Fruit fly (Drosophila melanogaster) whole organism, prepupa: ENCODE results near the gene CG33287.

Experiments
- Blimp-1 ChIP-seq: fragments of 200-800 bp; sonication (Bioruptor generic); optimal IDR thresholded peaks from 3 replicates; lab custom pipeline; 2017; ENCODE audit warnings: missing biosample characterization, missing genetic modification characterization, mild to moderate bottlenecking, moderate library complexity, missing genetic modification reagents
- CG10631 ChIP-seq: fragments of 200-800 bp; sonication (Bioruptor generic); optimal IDR thresholded peaks from 2 replicates; lab custom pipeline; 2016; ENCODE audit warnings: missing biosample characterization, missing genetic modification characterization
- CG10669 ChIP-seq: fragments of 200-800 bp; sonication (Bioruptor generic); optimal IDR thresholded peaks from 3 replicates; lab custom pipeline; 2018; ENCODE audit warnings: missing biosample characterization, mild to moderate bottlenecking, missing genetic modification characterization, moderate library complexity
- CG11762 ChIP-seq: fragments of 200-800 bp; sonication (Bioruptor generic); optimal IDR thresholded peaks from 3 replicates; lab custom pipeline; 2016; ENCODE audit warnings: missing biosample characterization, missing genetic modification characterization; ENCODE audit not compliant: insufficient read depth
- CG11902 ChIP-seq: fragments of 200-800 bp; sonication (Bioruptor generic); optimal IDR thresholded peaks from 3 replicates; lab custom pipeline; 2016; ENCODE audit warnings: missing biosample characterization, missing genetic modification characterization
- CG15336 ChIP-seq: fragments of 200-800 bp; sonication (Bioruptor generic); IDR thresholded peaks from 2 replicates; pipeline ENCODE4 v1.3.6; 2022; ENCODE audit warnings: missing biosample characterization, missing genetic modification characterization
- CG1621 ChIP-seq: fragments of 200-800 bp; sonication (Bioruptor generic); optimal IDR thresholded peaks from 3 replicates; lab custom pipeline; 2018; ENCODE audit warnings: missing biosample characterization, mild to moderate bottlenecking, missing genetic modification characterization
- CG16779 ChIP-seq: fragments of 200-800 bp; sonication (Bioruptor generic); optimal IDR thresholded peaks from 3 replicates; lab custom pipeline; 2017; ENCODE audit warnings: missing biosample characterization, mild to moderate bottlenecking, missing genetic modification characterization
- CG3032 ChIP-seq: fragments of 200-800 bp; optimal IDR thresholded peaks from 2 replicates; lab custom pipeline; 2019; ENCODE audit warnings: missing biosample characterization, mild to moderate bottlenecking, missing genetic modification characterization, moderate library complexity
- CG31627 ChIP-seq: fragments of 200-800 bp; sonication (Bioruptor generic); optimal IDR thresholded peaks from 3 replicates; lab custom pipeline; 2016; ENCODE audit warnings: missing biosample characterization, missing genetic modification characterization
- CG32006 ChIP-seq: fragments of 200-800 bp; sonication (Bioruptor generic); optimal IDR thresholded peaks from 3 replicates; lab custom pipeline; 2017; ENCODE audit warnings: missing biosample characterization, mild to moderate bottlenecking, missing genetic modification characterization
- CG34406 ChIP-seq: fragments of 200-800 bp; sonication (Bioruptor generic); optimal IDR thresholded peaks from 3 replicates; lab custom pipeline; 2016; ENCODE audit warnings: missing biosample characterization, missing genetic modification characterization
- CG3919 ChIP-seq: fragments of 200-800 bp; sonication (Bioruptor generic); optimal IDR thresholded peaks from 3 replicates; lab custom pipeline; 2016; ENCODE audit warnings: missing biosample characterization, missing genetic modification characterization
- CG4318 ChIP-seq: fragments of 200-800 bp; sonication (Bioruptor generic); optimal IDR thresholded peaks from 3 replicates; lab custom pipeline; 2017; ENCODE audit warnings: missing biosample characterization, mild to moderate bottlenecking, missing genetic modification characterization
- CG6163 ChIP-seq: fragments of 200-800 bp; sonication (Bioruptor generic); IDR thresholded peaks from 3 replicates; pipeline ENCODE4 v1.3.6; 2022; ENCODE audit warnings: missing biosample characterization, missing genetic modification characterization
- CG6276 ChIP-seq: fragments of 200-800 bp; sonication (Bioruptor generic); optimal IDR thresholded peaks from 2 replicates; lab custom pipeline; 2017; ENCODE audit warnings: missing biosample characterization, mild to moderate bottlenecking, missing genetic modification characterization
- CG6792 ChIP-seq: fragments of 200-800 bp; sonication (Bioruptor generic); optimal IDR thresholded peaks from 3 replicates; lab custom pipeline; 2016; ENCODE audit warnings: missing biosample characterization, missing genetic modification characterization
- CG6808 ChIP-seq: fragments of 200-800 bp; sonication (Bioruptor generic); optimal IDR thresholded peaks from 3 replicates; lab custom pipeline; 2017; ENCODE audit warnings: missing biosample characterization, missing genetic modification characterization, mild to moderate bottlenecking, moderate library complexity, missing genetic modification reagents
- CG6854 ChIP-seq: fragments of 200-800 bp; sonication (Bioruptor generic); optimal IDR thresholded peaks from 2 replicates; lab custom pipeline; 2017; ENCODE audit warnings: missing biosample characterization, mild to moderate bottlenecking, missing genetic modification characterization
- CG8119 ChIP-seq: fragments of 200-800 bp; sonication (Bioruptor generic); IDR thresholded peaks from 3 replicates; pipeline ENCODE4 v1.3.6; 2022; ENCODE audit warnings: missing biosample characterization, missing genetic modification characterization
- CG8319 ChIP-seq: fragments of 200-800 bp; sonication (Bioruptor generic); optimal IDR thresholded peaks from 3 replicates; lab custom pipeline; 2016; ENCODE audit warnings: missing biosample characterization, missing genetic modification characterization
- CG9139 ChIP-seq: fragments of 200-800 bp; sonication (Bioruptor generic); optimal IDR thresholded peaks from 3 replicates; lab custom pipeline; 2017; ENCODE audit warnings: missing biosample characterization, mild to moderate bottlenecking, missing genetic modification characterization
- Eip75B ChIP-seq: fragments of 200-800 bp; sonication (Bioruptor generic); optimal IDR thresholded peaks from 3 replicates; lab custom pipeline; 2016; ENCODE audit warnings: missing biosample characterization, missing genetic modification characterization
- Eip93F ChIP-seq: fragments of 200-800 bp; sonication (Bioruptor generic); optimal IDR thresholded peaks from 2 replicates; lab custom pipeline; 2016; ENCODE audit warnings: missing biosample characterization, mild to moderate bottlenecking, missing genetic modification characterization
- Ets21C ChIP-seq: fragments of 200-800 bp; sonication (Bioruptor generic); optimal IDR thresholded peaks from 3 replicates; lab custom pipeline; 2016; ENCODE audit warnings: missing biosample characterization, missing genetic modification characterization
- Ets96B ChIP-seq: fragments of 200-800 bp; optimal IDR thresholded peaks from 2 replicates; lab custom pipeline; 2019; ENCODE audit warnings: missing biosample characterization, mild to moderate bottlenecking, missing genetic modification characterization, moderate library complexity
- Gug ChIP-seq: fragments of 200-800 bp; sonication (Bioruptor generic); IDR thresholded peaks from 2 replicates; pipeline ENCODE4 v1.3.6; 2022; ENCODE audit warnings: missing biosample characterization, missing genetic modification characterization
- Hr4 ChIP-seq: fragments of 200-800 bp; sonication (Bioruptor generic); optimal IDR thresholded peaks from 3 replicates; lab custom pipeline; 2016; ENCODE audit warnings: missing biosample characterization, missing genetic modification characterization
- Met ChIP-seq: fragments of 200-800 bp; sonication (Bioruptor generic); optimal IDR thresholded peaks from 3 replicates; lab custom pipeline; 2016; ENCODE audit warnings: missing biosample characterization, missing genetic modification characterization
- OdsH ChIP-seq: fragments of 200-800 bp; sonication (Bioruptor generic); optimal IDR thresholded peaks from 3 replicates; lab custom pipeline; 2016; ENCODE audit warnings: missing biosample characterization, missing genetic modification characterization
- Smox ChIP-seq: fragments of 200-800 bp; sonication (Bioruptor generic); optimal IDR thresholded peaks from 3 replicates; lab custom pipeline; 2016; ENCODE audit warnings: missing biosample characterization, missing genetic modification characterization
- Sox15 ChIP-seq: fragments of 200-800 bp; sonication (Bioruptor generic); optimal IDR thresholded peaks from 3 replicates; lab custom pipeline; 2016; ENCODE audit warnings: missing biosample characterization, missing genetic modification characterization
- achi ChIP-seq: fragments of 200-800 bp; sonication (Bioruptor generic); optimal IDR thresholded peaks from 3 replicates; lab custom pipeline; 2016; ENCODE audit warnings: missing biosample characterization, missing genetic modification characterization
- cyc ChIP-seq: fragments of 200-800 bp; sonication (Bioruptor generic); optimal IDR thresholded peaks from 3 replicates; lab custom pipeline; 2016; ENCODE audit warnings: missing biosample characterization, missing genetic modification characterization
- dsx ChIP-seq: fragments of 200-800 bp; optimal IDR thresholded peaks from 3 replicates; lab custom pipeline; 2019; ENCODE audit warnings: missing biosample characterization, mild to moderate bottlenecking, missing genetic modification characterization, moderate library complexity; ENCODE audit not compliant: poor library complexity, severe bottlenecking
- eg ChIP-seq: fragments of 200-800 bp; sonication (Bioruptor generic); IDR thresholded peaks from 3 replicates; pipeline ENCODE4 v1.3.6; 2022; ENCODE audit warnings: missing biosample characterization, missing genetic modification characterization
- fd59A ChIP-seq: fragments of 200-800 bp; sonication (Bioruptor generic); optimal IDR thresholded peaks from 2 replicates; lab custom pipeline; 2017; ENCODE audit warnings: missing biosample characterization, mild to moderate bottlenecking, missing genetic modification characterization, missing genetic modification reagents
- fd85E ChIP-seq: fragments of 200-800 bp; sonication (Bioruptor generic); optimal IDR thresholded peaks from 3 replicates; lab custom pipeline; 2016; ENCODE audit warnings: missing biosample characterization, missing genetic modification characterization
- fkh ChIP-seq: fragments of 200-800 bp; sonication (Bioruptor generic); optimal IDR thresholded peaks from 3 replicates; lab custom pipeline; 2017; ENCODE audit warnings: missing biosample characterization, mild to moderate bottlenecking, missing genetic modification characterization, moderate library complexity
- lz ChIP-seq: fragments of 200-800 bp; sonication (Bioruptor generic); optimal IDR thresholded peaks from 3 replicates; lab custom pipeline; 2016; ENCODE audit warnings: missing biosample characterization, missing genetic modification characterization
- pdm3 ChIP-seq: fragments of 200-800 bp; sonication (Bioruptor generic); optimal IDR thresholded peaks from 3 replicates; lab custom pipeline; 2016; ENCODE audit warnings: missing biosample characterization, missing genetic modification characterization
- salr ChIP-seq, 2 experiments: fragments of 200-800 bp; sonication (Bioruptor generic); optimal IDR thresholded peaks; 3 replicates each; lab custom pipeline; 2016 to 2018; ENCODE audit warnings: missing biosample characterization in 2 of 2, missing genetic modification characterization in 2 of 2, mild to moderate bottlenecking in 1 of 2
- spab ChIP-seq: fragments of 200-800 bp; sonication (Bioruptor generic); optimal IDR thresholded peaks from 2 replicates; lab custom pipeline; 2017; ENCODE audit warnings: missing biosample characterization, mild to moderate bottlenecking, missing genetic modification characterization, missing genetic modification reagents
- ss ChIP-seq, 2 experiments: fragments of 200-800 bp; sonication (Bioruptor generic); optimal IDR thresholded peaks; 2 replicates in 1 of 2; 3 replicates in 1 of 2; lab custom pipeline; 2017 to 2018; ENCODE audit warnings: mild to moderate bottlenecking in 2 of 2, missing biosample characterization in 2 of 2, missing genetic modification characterization in 2 of 2, moderate library complexity in 1 of 2
- svp ChIP-seq: fragments of 200-800 bp; sonication (Bioruptor generic); peaks from one replicate; lab custom pipeline; 2016; ENCODE audit warnings: missing biosample characterization, missing genetic modification characterization
- topi ChIP-seq: fragments of 200-800 bp; sonication (Bioruptor generic); optimal IDR thresholded peaks from 3 replicates; lab custom pipeline; 2016; ENCODE audit warnings: missing biosample characterization, missing genetic modification characterization
- vri ChIP-seq: fragments of 200-800 bp; sonication (Bioruptor generic); optimal IDR thresholded peaks from 3 replicates; lab custom pipeline; 2016; ENCODE audit warnings: missing biosample characterization, mild to moderate bottlenecking, missing genetic modification characterization

CG33287 gene

dm6 chr3L:20918945-20919344 is 51.5 kb downstream of the CG33287 start (continued):
- TF ChIP-seq eg (GFP tag; lab: Robert Waterston, UW) (peak; percentile 30; the same call in 1 of the 3 replicates), Ets96B (no peak), CG3032 (peak; percentile 5), spab (GFP tag; lab: Kevin White, UChicago) (no peak), dsx (GFP tag; lab: Kevin White, UChicago) (peak; percentile 3), CG4318 (GFP tag; lab: Kevin White, UChicago) (peak; percentile 64), Ets21C (GFP tag; lab: Kevin White, UChicago) (no peak), CG34406 (GFP tag; lab: Kevin White, UChicago) (peak; percentile 11), CG6854 (GFP tag; lab: Kevin White, UChicago) (no peak), lz (peak; percentile 5), Blimp-1 (GFP tag; lab: Kevin White, UChicago) (no peak), pdm3 (GFP tag; lab: Kevin White, UChicago) (peak; percentile 31), CG32006 (GFP tag; lab: Kevin White, UChicago) (peak; percentile 78), Eip93F (no peak), CG11762 (GFP tag; lab: Kevin White, UChicago) (no peak), Hr4 (GFP tag; lab: Kevin White, UChicago) (peak; percentile 73), Smox (GFP tag; lab: Kevin White, UChicago) (no peak), CG6276 (GFP tag; lab: Kevin White, UChicago) (peak; percentile 63), CG3919 (GFP tag; lab: Kevin White, UChicago) (peak; percentile 14)

dm6 chr3L:20917025-20917691 is 53.3 kb downstream of the CG33287 start:
- TF ChIP-seq spab (GFP tag; lab: Kevin White, UChicago) (no peak), ss (GFP tag; optimal IDR thresholded peaks at IDR 0.05; lab: Kevin White, UChicago) (peak in 1 of 2 experiments; percentile 5), dsx (GFP tag; lab: Kevin White, UChicago) (peak; percentile 15), achi (GFP tag; lab: Kevin White, UChicago) (no peak), CG32006 (GFP tag; lab: Kevin White, UChicago) (no peak), cyc (GFP tag; lab: Kevin White, UChicago) (peak; percentile 32), Ets96B (no peak), Gug (GFP tag; lab: Robert Waterston, UW) (no peak), Eip75B (GFP tag; lab: Kevin White, UChicago) (no peak), CG6854 (GFP tag; lab: Kevin White, UChicago) (no peak), Blimp-1 (GFP tag; lab: Kevin White, UChicago) (peak; percentile 37), CG8319 (GFP tag; lab: Kevin White, UChicago) (no peak), salr (GFP tag; optimal IDR thresholded peaks at IDR 0.05; lab: Kevin White, UChicago) (no peak), topi (GFP tag; lab: Kevin White, UChicago) (peak; percentile 32), fd59A (no peak), fd85E (no peak), CG16779 (tag; lab: Kevin White, UChicago) (no peak), CG15336 (GFP tag; lab: Robert Waterston, UW) (no peak), fkh (GFP tag; lab: Kevin White, UChicago) (no peak), CG3032 (no peak), CG3919 (GFP tag; lab: Kevin White, UChicago) (no peak), Hr4 (GFP tag; lab: Kevin White, UChicago) (no peak), svp (GFP tag; lab: Kevin White, UChicago) (peak; percentile 65), CG9139 (GFP tag; lab: Kevin White, UChicago) (no peak), CG1621 (tag; lab: Kevin White, UChicago) (no peak), CG31627 (GFP tag; lab: Kevin White, UChicago) (peak; percentile 39), CG6792 (no peak), OdsH (GFP tag; lab: Kevin White, UChicago) (no peak), CG8119 (no peak), Ets21C (GFP tag; lab: Kevin White, UChicago) (no peak), vri (GFP tag; lab: Kevin White, UChicago) (no peak), Sox15 (GFP tag; lab: Kevin White, UChicago) (no peak), Eip93F (no peak), CG10631 (GFP tag; lab: Kevin White, UChicago) (no peak), CG6163 (GFP tag; lab: Robert Waterston, UW) (no peak), Smox (GFP tag; lab: Kevin White, UChicago) (peak; percentile 13), Met (peak; percentile 45), CG10669 (GFP tag; lab: Kevin White, UChicago) (peak; percentile 18), CG6808 (peak; percentile 9), CG11902 (GFP tag; lab: Kevin White, UChicago) (no peak)
